Fruit fly (Drosophila melanogaster): ENCODE measurements around the gene Fur1.

Gene Fur1

dm6 chr3R:25462642-25463317 is 10.1 kb downstream of the Fur1 start (continued):
- TF ChIP-seq Mrtf (GFP tag; IDR thresholded peaks at IDR 0.05) (no peak), MTF-1 (GFP tag; optimal IDR thresholded peaks at IDR 0.05; ENCODE audit: borderline replicate concordance) (no peak), Spps (tag; optimal IDR thresholded peaks at IDR 0.05) (no peak), sens-2 (GFP tag; IDR thresholded peaks at IDR 0.05) (no peak), CG9797 (GFP tag; optimal IDR thresholded peaks at IDR 0.05) (no peak), CG12219 (GFP tag; optimal IDR thresholded peaks at IDR 0.05) (peak; percentile 8), B-H1 (GFP tag; IDR thresholded peaks at IDR 0.05) (peak; percentile 29; the same call in 1 of the 3 replicates), pum (GFP tag; optimal IDR thresholded peaks at IDR 0.05) (no peak), CG8281 (tag; optimal IDR thresholded peaks at IDR 0.05) (no peak), jigr1 (GFP tag; IDR thresholded peaks at IDR 0.05) (no peak), slou (GFP tag; optimal IDR thresholded peaks at IDR 0.05) (no peak), Bdp1 (GFP tag; optimal IDR thresholded peaks at IDR 0.05) (no peak), gsb-n (tag; optimal IDR thresholded peaks at IDR 0.05) (no peak), Gug (GFP tag; IDR thresholded peaks at IDR 0.05) (peak; percentile 53; the same call in 3 of the 4 replicates), gce (GFP tag; IDR thresholded peaks at IDR 0.05) (no peak), Sox102F (GFP tag; optimal IDR thresholded peaks at IDR 0.05) (peak; percentile 34), slbo (GFP tag; IDR thresholded peaks at IDR 0.05) (peak; percentile 80), CG10209 (GFP tag; optimal IDR thresholded peaks at IDR 0.05) (peak; percentile 38), Sry-δ (GFP tag; optimal IDR thresholded peaks at IDR 0.05) (no peak), Atf3 (GFP tag; optimal IDR thresholded peaks at IDR 0.05) (no peak), fd102C (GFP tag; optimal IDR thresholded peaks at IDR 0.05) (no peak), disco-r (GFP tag; optimal IDR thresholded peaks at IDR 0.05) (no peak), lbe (GFP tag; optimal IDR thresholded peaks at IDR 0.05) (peak; percentile 80), gfzf (GFP tag; optimal IDR thresholded peaks at IDR 0.05) (no peak), Xbp1 (GFP tag; optimal IDR thresholded peaks at IDR 0.05) (peak; percentile 21), gro (GFP tag; optimal IDR thresholded peaks at IDR 0.05) (no peak), ATbp (GFP tag; optimal IDR thresholded peaks at IDR 0.05) (no peak), CG10267 (tag; optimal IDR thresholded peaks at IDR 0.05) (peak; percentile 26), amos (GFP tag; IDR thresholded peaks at IDR 0.05; ENCODE audit: partially characterized antibody) (no peak), oc (tag; optimal IDR thresholded peaks at IDR 0.05) (peak; percentile 35), CG7987 (GFP tag; optimal IDR thresholded peaks at IDR 0.05) (no peak), Dll (GFP tag; IDR thresholded peaks at IDR 0.05; ENCODE audit: partially characterized antibody) (no peak), Hr3 (GFP tag; optimal IDR thresholded peaks at IDR 0.05) (peak; percentile 0), dati (GFP tag; IDR thresholded peaks at IDR 0.05) (no peak), Sry-β (GFP tag; optimal IDR thresholded peaks at IDR 0.05) (no peak), ftz-f1 (GFP tag; optimal IDR thresholded peaks at IDR 0.05) (no peak), gem (tag; optimal IDR thresholded peaks at IDR 0.05) (peak; percentile 71), CG7963 (GFP tag; IDR thresholded peaks at IDR 0.05; ENCODE audit: partially characterized antibody) (no peak), CG1602 (GFP tag; optimal IDR thresholded peaks at IDR 0.05) (no peak), CG6175 (GFP tag; IDR thresholded peaks at IDR 0.05) (no peak), CG8924 (tag; optimal IDR thresholded peaks at IDR 0.05) (peak; percentile 49), CG10274 (GFP tag; optimal IDR thresholded peaks at IDR 0.05) (peak; percentile 28), CG17912 (GFP tag; optimal IDR thresholded peaks at IDR 0.05) (no peak), dm (GFP tag; optimal IDR thresholded peaks at IDR 0.05) (no peak), CG18619 (GFP tag; optimal IDR thresholded peaks at IDR 0.05) (peak; percentile 2), Kr (GFP tag; optimal IDR thresholded peaks at IDR 0.05) (no peak), CG3281 (GFP tag; optimal IDR thresholded peaks at IDR 0.05) (peak; percentile 39), sna (GFP tag; IDR thresholded peaks at IDR 0.05; ENCODE audit: partially characterized antibody) (no peak), pzg (GFP tag; optimal IDR thresholded peaks at IDR 0.05) (no peak), fru (optimal IDR thresholded peaks at IDR 0.05) (no peak)
